Worm (Caenorhabditis elegans) whole organism, L4 larva: ENCODE data around the gene dars-1.

Source experiments
- T26A8.4 ChIP-seq: fragments of 200-800 bp; sonication (Bioruptor generic); IDR thresholded peaks from 2 replicates; pipeline ENCODE4 v1.3.6; 2022; ENCODE audit warnings: missing genetic modification characterization, missing compliant biosample characterization
- Y48G9A.11 ChIP-seq: fragments of 200-800 bp; sonication (Bioruptor generic); IDR thresholded peaks from 2 replicates; pipeline ENCODE4 v1.3.6; 2022; ENCODE audit warnings: missing genetic modification reagents, missing genetic modification characterization, missing compliant biosample characterization
- Y5F2A.4 ChIP-seq: fragments of 200-800 bp; sonication (Bioruptor generic); optimal IDR thresholded peaks from 2 replicates; lab custom pipeline; 2018; ENCODE audit warnings: mild to moderate bottlenecking, missing genetic modification characterization, missing compliant biosample characterization
- Y75B8A.6 ChIP-seq: fragments of 200-800 bp; sonication (Bioruptor generic); IDR thresholded peaks from 2 replicates; pipeline ENCODE4 v1.3.6; 2022; ENCODE audit warnings: missing genetic modification reagents, missing genetic modification characterization, missing compliant biosample characterization
- ZK546.5 ChIP-seq, 2 experiments: sonication (generic microtip); optimal IDR thresholded peaks; 2 replicates each; lab custom pipeline; 2017; ENCODE audit warnings: missing biosample characterization in 2 of 2, missing genetic modification characterization in 2 of 2
- aly-2 ChIP-seq: sonication (generic microtip); optimal IDR thresholded peaks from 2 replicates; lab custom pipeline; 2018; ENCODE audit warnings: missing biosample characterization, missing genetic modification characterization
- arid-1 ChIP-seq: fragments of 200-800 bp; sonication (Bioruptor generic); conservative IDR thresholded peaks from 2 replicates; pipeline ENCODE4 v1.3.6; 2022; ENCODE audit warnings: missing genetic modification reagents, missing genetic modification characterization, missing compliant biosample characterization
- ceh-28 ChIP-seq: fragments of 150-350 bp; optimal IDR thresholded peaks from 2 replicates; lab custom pipeline; 2014; ENCODE audit warnings: missing biosample characterization, missing genetic modification reagents, missing genetic modification characterization
- ceh-44 ChIP-seq: fragments of 200-800 bp; sonication (Bioruptor generic); IDR thresholded peaks from 2 replicates; pipeline ENCODE4 v1.3.6; 2022; ENCODE audit warnings: missing genetic modification reagents, missing genetic modification characterization, missing compliant biosample characterization
- ceh-62 ChIP-seq: sonication (generic microtip); optimal IDR thresholded peaks from 2 replicates; lab custom pipeline; 2017; ENCODE audit warnings: missing biosample characterization, missing genetic modification characterization
- ces-1 ChIP-seq: fragments of 150-350 bp; sonication (generic microtip); optimal IDR thresholded peaks from 4 replicates; lab custom pipeline; 2014; ENCODE audit warnings: missing biosample characterization, missing genetic modification reagents, missing genetic modification characterization
- daf-12 ChIP-seq: fragments of 150-350 bp; optimal IDR thresholded peaks from 2 replicates; lab custom pipeline; 2014; ENCODE audit warnings: missing biosample characterization, missing genetic modification reagents, missing genetic modification characterization
- daf-16 ChIP-seq, 3 experiments: sonication (generic microtip); optimal IDR thresholded peaks; 2 replicates each; lab custom pipeline; 2016 to 2017; ENCODE audit warnings: missing genetic modification characterization in 3 of 3, missing genetic modification reagents in 3 of 3, mild to moderate bottlenecking in 2 of 3, missing compliant biosample characterization in 2 of 3, missing biosample characterization in 1 of 3, moderate library complexity in 1 of 3
- daf-19 ChIP-seq: fragments of 200-800 bp; sonication (Bioruptor generic); conservative IDR thresholded peaks from 2 replicates; pipeline ENCODE4 v1.3.6; 2022; ENCODE audit warnings: missing genetic modification characterization, missing compliant biosample characterization
- daf-8 ChIP-seq: fragments of 200-800 bp; sonication (Bioruptor generic); IDR thresholded peaks from 2 replicates; pipeline ENCODE4 v1.3.6; 2022; ENCODE audit warnings: missing genetic modification characterization, missing compliant biosample characterization
- dmd-6 ChIP-seq: fragments of 200-800 bp; sonication (Bioruptor generic); IDR thresholded peaks from 2 replicates; pipeline ENCODE4 v1.3.6; 2022; ENCODE audit warnings: missing genetic modification reagents, missing genetic modification characterization, missing compliant biosample characterization
- dmd-8 ChIP-seq: fragments of 200-800 bp; sonication (Bioruptor generic); IDR thresholded peaks from 2 replicates; pipeline ENCODE4 v1.3.6; 2022; ENCODE audit warnings: missing genetic modification characterization, missing compliant biosample characterization
- dmd-9 ChIP-seq: fragments of 200-800 bp; sonication (Bioruptor generic); IDR thresholded peaks from 2 replicates; pipeline ENCODE4 v1.3.6; 2022; ENCODE audit warnings: missing genetic modification reagents, missing genetic modification characterization, missing compliant biosample characterization
- dve-1 ChIP-seq: sonication (generic microtip); optimal IDR thresholded peaks from 2 replicates; lab custom pipeline; 2017; ENCODE audit warnings: antibody characterized with exemption, mild to moderate bottlenecking, missing genetic modification characterization, missing compliant biosample characterization; ENCODE audit not compliant: insufficient read depth
- egl-27 ChIP-seq: sonication (generic microtip); optimal IDR thresholded peaks from 3 replicates; lab custom pipeline; 2017; ENCODE audit warnings: missing biosample characterization, missing genetic modification reagents, missing genetic modification characterization
- fkh-10 ChIP-seq: fragments of 150-350 bp; optimal IDR thresholded peaks from 2 replicates; lab custom pipeline; 2014; ENCODE audit warnings: missing biosample characterization, missing genetic modification reagents, missing genetic modification characterization
- hlh-11 ChIP-seq: fragments of 200-800 bp; sonication (Bioruptor generic); optimal IDR thresholded peaks from 2 replicates; lab custom pipeline; 2018; ENCODE audit warnings: mild to moderate bottlenecking, missing genetic modification characterization, missing compliant biosample characterization
- lin-13 ChIP-seq: fragments of 150-350 bp; optimal IDR thresholded peaks from 2 replicates; lab custom pipeline; 2014; ENCODE audit warnings: missing biosample characterization, missing genetic modification reagents, missing genetic modification characterization
- lin-15B ChIP-seq: fragments of 150-350 bp; sonication (generic microtip); optimal IDR thresholded peaks from 3 replicates; lab custom pipeline; 2014; ENCODE audit warnings: missing biosample characterization, missing genetic modification characterization
- lin-38 ChIP-seq: fragments of 200-800 bp; sonication (Bioruptor generic); IDR thresholded peaks from 2 replicates; pipeline ENCODE4 v1.3.6; 2022; ENCODE audit warnings: missing genetic modification reagents, missing genetic modification characterization, missing compliant biosample characterization
- lin-39 ChIP-seq: fragments of 150-350 bp; optimal IDR thresholded peaks from 2 replicates; lab custom pipeline; 2014; ENCODE audit warnings: missing biosample characterization, missing genetic modification reagents, missing genetic modification characterization
- lsy-2 ChIP-seq, 2 experiments: fragments of 150-350 bp in 1 of 2; sonication (generic microtip) in 1 of 2; optimal IDR thresholded peaks; 2 replicates each; lab custom pipeline; 2014 to 2017; ENCODE audit warnings: missing biosample characterization in 2 of 2, missing genetic modification characterization in 2 of 2
- madf-5 ChIP-seq, 2 experiments: fragments of 200-800 bp; sonication (Bioruptor generic); IDR thresholded peaks; 2 replicates each; pipeline ENCODE4 v1.3.6; 2022; ENCODE audit warnings: missing compliant biosample characterization in 2 of 2, missing genetic modification characterization in 2 of 2
- madf-9 ChIP-seq: fragments of 200-800 bp; sonication (Bioruptor generic); conservative IDR thresholded peaks from 2 replicates; pipeline ENCODE4 v1.3.6; 2022; ENCODE audit warnings: missing genetic modification reagents, missing genetic modification characterization, missing compliant biosample characterization
- mdt-29 ChIP-seq: fragments of 200-800 bp; sonication (Bioruptor generic); IDR thresholded peaks from 2 replicates; pipeline ENCODE4 v1.3.6; 2022; ENCODE audit warnings: missing genetic modification reagents, missing genetic modification characterization, missing compliant biosample characterization
- mep-1 ChIP-seq: fragments of 150-350 bp; sonication (generic microtip); optimal IDR thresholded peaks from 3 replicates; lab custom pipeline; 2014; ENCODE audit warnings: missing biosample characterization, missing genetic modification characterization
- mxl-2 ChIP-seq: fragments of 200-800 bp; sonication (Bioruptor generic); conservative IDR thresholded peaks from 2 replicates; pipeline ENCODE4 v1.3.6; 2022; ENCODE audit warnings: missing genetic modification reagents, missing genetic modification characterization, missing compliant biosample characterization
- nhr-111 ChIP-seq: fragments of 200-800 bp; sonication (Bioruptor generic); optimal IDR thresholded peaks from 2 replicates; lab custom pipeline; 2018; ENCODE audit warnings: mild to moderate bottlenecking, missing genetic modification characterization, missing compliant biosample characterization
- nhr-237 ChIP-seq: sonication (generic microtip); optimal IDR thresholded peaks from 2 replicates; lab custom pipeline; 2017; ENCODE audit warnings: missing biosample characterization, missing genetic modification characterization
- nhr-25 ChIP-seq: sonication (generic microtip); optimal IDR thresholded peaks from 2 replicates; lab custom pipeline; 2017; ENCODE audit warnings: missing genetic modification characterization, mild to moderate bottlenecking, missing compliant biosample characterization, antibody characterized with exemption, moderate library complexity, borderline replicate concordance; ENCODE audit not compliant: insufficient read depth
- nhr-76 ChIP-seq: fragments of 150-350 bp; optimal IDR thresholded peaks from 2 replicates; lab custom pipeline; 2014; ENCODE audit warnings: missing biosample characterization, missing genetic modification characterization
- pha-4 ChIP-seq, 2 experiments: fragments of 150-350 bp in 1 of 2; fragments of 200-800 bp in 1 of 2; sonication (Bioruptor generic) in 1 of 2; IDR thresholded peaks in 1 of 2; optimal IDR thresholded peaks in 1 of 2; 2 replicates each; pipeline versions ENCODE4 v1.3.6 to Lab custom; 2014 to 2022; ENCODE audit warnings: missing genetic modification characterization in 2 of 2, missing genetic modification reagents in 2 of 2, missing biosample characterization in 1 of 2, missing compliant biosample characterization in 1 of 2
- pqm-1 ChIP-seq: sonication (generic microtip); optimal IDR thresholded peaks from 2 replicates; lab custom pipeline; 2017; ENCODE audit warnings: missing biosample characterization, missing genetic modification characterization
- saeg-2 ChIP-seq: fragments of 200-800 bp; sonication (Bioruptor generic); IDR thresholded peaks from 2 replicates; pipeline ENCODE4 v1.3.6; 2022; ENCODE audit warnings: missing genetic modification reagents, missing genetic modification characterization, missing compliant biosample characterization
- sdz-12 ChIP-seq: fragments of 200-800 bp; sonication (Bioruptor generic); optimal IDR thresholded peaks from 2 replicates; lab custom pipeline; 2018; ENCODE audit warnings: mild to moderate bottlenecking, missing genetic modification characterization, missing compliant biosample characterization
- snpc-1.2 ChIP-seq: fragments of 200-800 bp; sonication (Bioruptor generic); IDR thresholded peaks from 2 replicates; pipeline ENCODE4 v1.3.6; 2022; ENCODE audit warnings: missing genetic modification reagents, missing genetic modification characterization, missing compliant biosample characterization
- snpc-4 ChIP-seq: fragments of 150-350 bp; optimal IDR thresholded peaks from 2 replicates; lab custom pipeline; 2014; ENCODE audit warnings: missing biosample characterization, missing genetic modification characterization
- spr-1 ChIP-seq: sonication (generic microtip); optimal IDR thresholded peaks from 2 replicates; lab custom pipeline; 2016; ENCODE audit warnings: mild to moderate bottlenecking, missing genetic modification characterization, missing compliant biosample characterization
- spr-3 ChIP-seq: fragments of 200-800 bp; sonication (Bioruptor generic); optimal IDR thresholded peaks from 2 replicates; lab custom pipeline; 2018; ENCODE audit warnings: mild to moderate bottlenecking, missing genetic modification characterization, missing compliant biosample characterization
- unc-130 ChIP-seq: sonication (generic microtip); optimal IDR thresholded peaks from 2 replicates; lab custom pipeline; 2016; ENCODE audit warnings: missing genetic modification reagents, missing genetic modification characterization, missing compliant biosample characterization
- zag-1 ChIP-seq: fragments of 150-350 bp; optimal IDR thresholded peaks from 2 replicates; lab custom pipeline; 2014; ENCODE audit warnings: missing biosample characterization, missing genetic modification characterization
- zfp-2 ChIP-seq: sonication (generic microtip); optimal IDR thresholded peaks from 2 replicates; lab custom pipeline; 2016; ENCODE audit warnings: mild to moderate bottlenecking, missing genetic modification characterization, missing compliant biosample characterization
- zfp-3 ChIP-seq: fragments of 200-800 bp; sonication (Bioruptor generic); conservative IDR thresholded peaks from 2 replicates; pipeline ENCODE4 v1.3.6; 2022; ENCODE audit warnings: missing genetic modification reagents, missing genetic modification characterization, missing compliant biosample characterization
- zip-11 ChIP-seq: fragments of 200-800 bp; sonication (Bioruptor generic); IDR thresholded peaks from 2 replicates; pipeline ENCODE4 v1.3.6; 2022; ENCODE audit warnings: missing genetic modification characterization, missing compliant biosample characterization

The dars-1 gene

DNA sequence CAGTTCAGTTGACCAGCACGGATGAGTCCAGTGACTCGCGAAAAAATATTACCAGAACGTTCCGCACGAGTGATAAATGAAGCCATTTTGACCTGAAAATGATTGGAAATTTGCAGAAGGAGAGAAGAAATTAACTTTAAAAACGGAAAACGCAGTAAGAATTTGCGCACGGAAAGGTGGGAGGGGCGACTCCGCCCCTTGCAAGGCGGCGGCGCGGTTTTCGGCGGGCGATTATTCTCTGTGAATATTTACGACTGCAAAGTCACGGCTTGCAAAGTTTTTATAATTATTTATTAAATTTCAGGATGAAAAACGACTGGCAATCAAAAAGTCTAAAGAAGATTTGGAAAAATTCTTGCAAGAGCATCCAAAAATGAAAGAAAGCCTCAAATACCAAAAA is 32.6 kb upstream of the dars-1 start, which contains the start of gene mrps-23 (continued):
- TF ChIP-seq daf-12 (no peak), fkh-10 (no peak), pha-4 (GFP tag; IDR thresholded peaks at IDR 0.05; lab: Robert Waterston, UW) (no peak), pha-4 (tag; optimal IDR thresholded peaks at IDR 0.05; lab: Kevin White, UChicago) (no peak), dve-1 (tag; lab: Kevin White, UChicago) (peak; percentile 11), sdz-12 (GFP tag; lab: Kevin White, UChicago) (no peak), ceh-44 (GFP tag; lab: Robert Waterston, UW) (no peak), mdt-29 (no peak), Y48G9A.11 (GFP tag; lab: Robert Waterston, UW) (no peak), nhr-237 (tag; lab: Kevin White, UChicago) (no peak), lin-15B (tag; lab: Kevin White, UChicago) (no peak), zag-1 (tag; lab: Kevin White, UChicago) (no peak), ces-1 (GFP tag; lab: Kevin White, UChicago) (no peak), daf-8 (GFP tag; lab: Robert Waterston, UW) (no peak), ceh-62 (tag; lab: Kevin White, UChicago) (no peak), zfp-3 (GFP tag; lab: Robert Waterston, UW) (no peak), lin-39 (tag; lab: Kevin White, UChicago) (no peak), daf-16 (GFP tag; optimal IDR thresholded peaks at IDR 0.05; lab: Kevin White, UChicago) (no peak), daf-16 (tag; optimal IDR thresholded peaks at IDR 0.05; lab: Kevin White, UChicago) (peak; percentile 5), madf-5 (GFP tag; IDR thresholded peaks at IDR 0.05; lab: Robert Waterston, UW) (no peak), zfp-2 (tag; lab: Kevin White, UChicago) (no peak), arid-1 (GFP tag; lab: Robert Waterston, UW) (no peak), unc-130 (GFP tag; lab: Kevin White, UChicago) (no peak), saeg-2 (GFP tag; lab: Robert Waterston, UW) (no peak), aly-2 (tag; lab: Kevin White, UChicago) (no peak), mep-1 (no peak), madf-9 (no peak), nhr-25 (tag; lab: Kevin White, UChicago) (no peak), dmd-6 (GFP tag; lab: Robert Waterston, UW) (no peak), nhr-111 (GFP tag; lab: Kevin White, UChicago) (no peak), spr-3 (GFP tag; lab: Kevin White, UChicago) (no peak), lin-38 (peak; percentile 41), dmd-9 (GFP tag; lab: Robert Waterston, UW) (no peak), zip-11 (no peak), egl-27 (tag; lab: Kevin White, UChicago) (no peak), mxl-2 (no peak), lsy-2 (tag; optimal IDR thresholded peaks at IDR 0.05; lab: Kevin White, UChicago) (peak in 1 of 2 experiments; percentile 42), dmd-8 (GFP tag; lab: Robert Waterston, UW) (no peak), T26A8.4 (GFP tag; lab: Robert Waterston, UW) (no peak), spr-1 (peak; percentile 12)

DNA sequence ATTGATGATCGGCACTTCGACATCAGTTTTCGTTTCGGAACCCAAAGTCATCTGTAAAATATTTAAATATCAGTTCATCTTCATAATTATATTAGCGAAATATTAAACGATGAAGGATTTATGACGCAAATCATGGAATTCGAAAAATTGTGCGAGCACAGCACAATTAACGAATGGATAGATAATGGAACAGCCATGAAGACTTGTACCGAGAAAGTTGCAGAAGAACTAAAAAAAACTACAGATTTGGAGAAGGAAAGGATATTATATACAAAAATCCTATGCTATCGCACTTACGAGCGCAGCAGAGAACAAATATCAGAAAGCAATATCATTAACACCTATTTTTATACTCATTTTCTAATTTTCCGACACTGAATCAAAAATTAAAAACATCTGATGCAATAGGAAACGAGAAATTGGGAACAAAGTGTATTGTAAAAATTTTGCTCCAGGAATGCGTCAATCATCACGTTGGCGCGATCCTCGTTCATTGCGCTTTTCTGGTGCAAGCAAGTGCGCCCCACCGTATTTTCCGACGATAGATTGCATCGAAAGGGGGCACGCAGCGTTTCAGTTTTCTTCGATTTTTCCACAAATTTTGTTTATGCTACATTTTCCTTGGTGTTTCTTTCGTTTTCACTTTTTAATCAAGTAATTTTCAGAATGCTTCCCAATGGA is 30.5 kb upstream of the dars-1 start, which contains the start of the genes clu-1 and prp-40:
TSS of gene clu-1 (minus strand) at position 51 of the 681 bp plus-strand sequence.
TSS of gene prp-40 (plus strand) at position 666 of the 681 bp plus-strand sequence.
- TF ChIP-seq ceh-28 (no peak), Y75B8A.6 (GFP tag; lab: Robert Waterston, UW) (no peak), unc-130 (GFP tag; lab: Kevin White, UChicago) (peak; percentile 44), hlh-11 (tag; lab: Kevin White, UChicago) (peak; percentile 87), ZK546.5 (tag; optimal IDR thresholded peaks at IDR 0.05; lab: Kevin White, UChicago) (peak in 1 of 2 experiments; percentile 23), snpc-4 (tag; lab: Kevin White, UChicago) (peak; percentile 23), Y5F2A.4 (GFP tag; lab: Kevin White, UChicago) (no peak), nhr-76 (tag; lab: Kevin White, UChicago) (no peak), daf-19 (GFP tag; lab: Robert Waterston, UW) (no peak), egl-27 (tag; lab: Kevin White, UChicago) (no peak), pqm-1 (no peak), mdt-29 (no peak), lin-38 (peak; percentile 96), snpc-1.2 (0 out of 2 replicates have a peak, but pooled peaks have one; percentile 14), zfp-3 (GFP tag; lab: Robert Waterston, UW) (peak; percentile 57; the same call in 1 of the 2 replicates), lin-13 (GFP tag; lab: Kevin White, UChicago) (peak; percentile 86)
